Fruit fly (Drosophila melanogaster): ENCODE results near the gene salr.

The salr gene

DNA sequence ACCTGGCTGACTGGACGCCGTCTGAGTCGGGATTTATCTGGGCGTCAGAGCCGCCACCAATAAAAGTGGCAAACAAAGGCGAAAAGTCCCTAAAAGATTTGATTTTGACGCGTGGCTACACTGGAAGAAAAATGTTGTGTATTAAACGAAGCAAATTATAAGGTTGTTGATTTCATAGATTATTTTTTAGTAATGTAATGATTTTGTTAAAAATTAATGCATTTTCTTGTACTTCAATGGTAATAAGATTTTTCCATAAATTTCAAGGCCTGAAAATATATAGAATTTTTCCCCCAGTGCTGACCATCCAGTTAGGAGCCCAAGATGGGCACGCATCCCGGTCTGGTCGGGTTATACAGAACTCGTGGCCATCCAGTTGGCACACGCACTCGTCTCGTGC is 20.5 kb upstream of the salr start:
- TF ChIP-seq h (optimal IDR thresholded peaks at IDR 0.05) (no peak), Myc (optimal IDR thresholded peaks at IDR 0.05) (no peak), ttk (optimal IDR thresholded peaks at IDR 0.05) (no peak), psq (optimal IDR thresholded peaks at IDR 0.05) (no peak), Sin3A (optimal IDR thresholded peaks at IDR 0.05) (no peak), insv (optimal IDR thresholded peaks at IDR 0.05) (no peak)

DNA sequence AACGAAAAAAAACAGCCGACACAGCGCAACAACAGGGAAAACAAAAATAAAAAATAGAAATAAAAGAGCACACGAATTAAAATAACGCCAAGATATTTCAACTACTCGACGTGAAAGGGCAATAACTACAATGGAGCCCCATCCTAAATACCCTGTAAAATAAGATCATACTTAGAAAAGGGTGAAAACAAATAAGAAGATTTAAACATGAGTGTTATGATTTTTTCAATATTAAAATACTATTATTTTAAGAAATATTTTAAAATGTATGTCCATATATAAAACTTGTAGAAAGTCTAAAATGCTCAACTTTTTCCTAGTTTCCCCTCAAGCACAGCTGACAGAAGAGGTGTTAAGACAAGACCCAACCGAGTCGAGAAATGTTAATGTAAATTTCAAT is 17.7 kb upstream of the salr start:
- TF ChIP-seq Myc (optimal IDR thresholded peaks at IDR 0.05) (no peak), psq (optimal IDR thresholded peaks at IDR 0.05) (no peak), Sin3A (optimal IDR thresholded peaks at IDR 0.05) (no peak), h (optimal IDR thresholded peaks at IDR 0.05) (no peak), ttk (optimal IDR thresholded peaks at IDR 0.05) (no peak), insv (optimal IDR thresholded peaks at IDR 0.05) (no peak)

DNA sequence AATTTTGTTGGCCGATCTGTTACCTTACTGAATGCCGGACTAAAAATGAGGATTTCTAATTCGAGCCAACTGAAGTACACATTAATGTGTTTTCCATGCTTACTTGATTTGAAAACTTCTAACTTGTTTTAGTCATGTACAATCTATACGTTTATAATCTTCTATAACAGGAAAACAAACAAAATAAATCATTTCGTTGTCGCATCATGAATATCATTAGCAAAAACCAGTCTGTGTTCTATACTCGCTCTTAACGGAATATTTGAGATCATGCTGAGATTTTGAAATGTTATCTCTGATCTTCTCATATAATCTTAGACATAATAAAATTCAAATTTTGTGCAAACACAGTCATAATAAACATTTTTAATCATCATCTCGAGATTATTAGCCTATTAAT is 15.5 kb upstream of the salr start, which contains the start of gene CG14926:
TSS of gene CG14926 (minus strand) at position 101 of the 400 bp plus-strand sequence.
- TF ChIP-seq psq (optimal IDR thresholded peaks at IDR 0.05): no peak
- no peak for TF ChIP-seq insv (optimal IDR thresholded peaks at IDR 0.05)
- TF ChIP-seq h (optimal IDR thresholded peaks at IDR 0.05): no peak
- no peak for TF ChIP-seq Sin3A (optimal IDR thresholded peaks at IDR 0.05)
- TF ChIP-seq ttk (optimal IDR thresholded peaks at IDR 0.05): no peak
- no peak for TF ChIP-seq Myc (optimal IDR thresholded peaks at IDR 0.05)

DNA sequence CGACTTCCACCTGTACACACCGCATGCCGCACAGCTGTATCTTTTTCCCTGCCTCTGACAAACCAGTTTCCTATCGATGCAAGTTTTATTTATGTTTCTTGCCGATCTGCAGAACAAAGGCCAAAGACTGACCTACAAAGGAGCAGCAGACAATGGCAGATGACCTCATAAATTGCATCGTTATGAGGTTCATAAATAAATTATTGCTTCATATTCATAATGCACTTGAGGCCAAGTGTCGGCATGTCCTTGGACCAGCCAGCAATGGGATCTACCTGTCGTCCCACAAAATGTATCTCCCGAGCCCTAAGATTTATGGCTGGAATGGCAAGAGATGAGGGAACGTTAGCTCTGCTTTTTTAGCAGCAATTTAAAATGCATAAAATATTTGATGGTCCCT is 14.7 kb upstream of the salr start:
- no peak for TF ChIP-seq psq (optimal IDR thresholded peaks at IDR 0.05)
- TF ChIP-seq Myc (optimal IDR thresholded peaks at IDR 0.05): no peak
- no peak for TF ChIP-seq h (optimal IDR thresholded peaks at IDR 0.05)
- TF ChIP-seq insv (optimal IDR thresholded peaks at IDR 0.05): no peak
- no peak for TF ChIP-seq Sin3A (optimal IDR thresholded peaks at IDR 0.05)
- no peak for TF ChIP-seq ttk (optimal IDR thresholded peaks at IDR 0.05)

DNA sequence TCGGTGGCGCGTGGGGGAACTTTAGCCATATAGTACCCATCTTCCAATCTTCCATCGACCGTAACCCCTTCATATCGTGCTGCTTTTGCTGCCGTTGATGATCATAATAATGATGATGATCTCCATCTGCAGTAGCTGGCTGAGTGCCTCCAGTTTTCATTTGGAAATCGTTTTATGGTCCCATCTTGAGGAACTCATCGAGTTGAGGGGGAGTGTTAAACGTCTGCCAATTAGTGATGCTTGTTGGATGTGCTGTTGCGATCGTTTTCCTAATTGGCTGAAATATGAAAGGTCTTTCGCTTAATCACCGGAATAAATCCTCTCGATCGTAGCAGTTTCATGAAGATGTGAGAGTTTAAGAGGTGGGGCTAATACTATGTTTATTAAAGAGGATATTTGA is 13.6 kb upstream of the salr start:
- no peak for TF ChIP-seq insv (optimal IDR thresholded peaks at IDR 0.05)
- TF ChIP-seq Myc (optimal IDR thresholded peaks at IDR 0.05): no peak
- no peak for TF ChIP-seq h (optimal IDR thresholded peaks at IDR 0.05)
- no peak for TF ChIP-seq Sin3A (optimal IDR thresholded peaks at IDR 0.05)
- TF ChIP-seq ttk (optimal IDR thresholded peaks at IDR 0.05): no peak
- TF ChIP-seq psq (optimal IDR thresholded peaks at IDR 0.05): no peak

DNA sequence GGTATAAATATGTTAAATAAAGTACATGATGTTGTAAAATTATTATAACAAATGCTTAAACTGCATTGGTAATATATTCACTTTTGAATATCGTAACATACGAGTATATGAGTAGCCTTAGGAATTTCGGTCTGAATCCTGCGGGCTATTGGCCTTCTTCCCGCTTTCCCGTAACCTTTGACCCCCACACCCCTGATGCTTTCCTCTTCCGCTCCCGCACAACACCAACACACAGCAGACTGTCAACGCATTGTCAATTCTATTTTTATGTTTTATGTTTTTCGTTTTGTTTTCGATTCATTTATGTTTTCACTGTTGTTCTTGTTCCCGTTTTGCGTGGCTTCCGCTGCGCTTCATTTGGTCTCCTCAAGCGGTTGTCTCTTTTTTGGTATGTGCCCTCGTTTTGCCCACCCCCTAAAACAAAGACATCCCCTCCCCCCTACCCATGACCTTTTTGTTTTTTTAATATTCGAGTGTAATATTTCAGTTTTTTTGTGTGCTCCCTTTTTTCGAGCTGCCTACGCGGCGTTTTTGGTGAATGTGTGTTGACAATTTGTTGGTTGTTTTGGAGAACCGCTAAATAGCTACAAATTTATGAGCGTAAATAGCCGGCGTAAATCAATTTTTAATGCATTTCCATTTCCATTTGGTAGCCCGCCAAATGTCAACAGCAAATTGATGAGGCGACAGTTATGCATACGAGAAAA is 11.5 kb upstream of the salr start:
- no peak for TF ChIP-seq Sin3A (optimal IDR thresholded peaks at IDR 0.05)
- TF ChIP-seq h (optimal IDR thresholded peaks at IDR 0.05): no peak
- TF ChIP-seq Myc (optimal IDR thresholded peaks at IDR 0.05): no peak
- TF ChIP-seq insv (optimal IDR thresholded peaks at IDR 0.05): no peak
- TF ChIP-seq ttk (optimal IDR thresholded peaks at IDR 0.05): no peak

DNA sequence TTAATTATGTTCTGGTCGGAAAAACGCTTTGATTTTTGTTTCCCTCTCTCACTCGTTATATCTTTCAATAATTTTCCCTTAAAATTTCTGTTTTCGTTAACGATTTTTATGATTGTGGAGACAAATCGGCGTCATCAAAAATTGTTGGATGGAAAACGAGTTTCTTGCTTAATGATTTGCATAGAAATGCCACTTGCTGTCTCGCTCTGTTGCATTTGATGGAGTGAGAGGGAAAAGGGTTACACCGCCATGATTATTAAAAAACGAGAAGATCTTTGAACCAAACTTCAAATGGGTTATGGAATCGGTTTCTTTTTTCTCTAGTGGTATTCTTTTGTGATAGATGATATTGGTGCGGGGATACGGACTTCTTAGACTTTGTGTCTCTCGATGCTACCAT is 1.8 kb upstream of the salr start:
- TF ChIP-seq h (optimal IDR thresholded peaks at IDR 0.05) (no peak), Sin3A (optimal IDR thresholded peaks at IDR 0.05) (no peak), insv (optimal IDR thresholded peaks at IDR 0.05) (no peak), ttk (optimal IDR thresholded peaks at IDR 0.05) (no peak), psq (optimal IDR thresholded peaks at IDR 0.05) (no peak), Myc (optimal IDR thresholded peaks at IDR 0.05) (no peak)

DNA sequence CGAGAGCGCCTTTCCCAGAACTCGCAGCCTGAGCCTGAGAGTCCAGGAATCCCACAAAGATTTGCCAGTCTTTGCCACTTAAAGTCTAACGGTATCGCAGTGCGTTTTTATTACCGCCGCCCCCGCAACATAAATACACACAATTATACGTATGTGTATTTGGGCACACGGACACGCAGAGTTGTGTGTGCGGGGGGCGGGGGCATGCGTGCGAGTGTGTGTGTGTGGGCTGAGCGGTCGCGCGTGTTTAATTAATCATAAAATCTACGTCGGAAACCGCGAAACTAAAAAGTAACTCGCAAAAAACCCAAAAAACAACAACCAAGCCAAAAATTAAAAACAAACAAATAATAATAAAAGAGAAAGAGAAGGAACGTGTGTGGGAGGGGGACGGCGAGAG is 520 bp downstream of the salr start:
- no peak for TF ChIP-seq psq (optimal IDR thresholded peaks at IDR 0.05)
- TF ChIP-seq insv (optimal IDR thresholded peaks at IDR 0.05): no peak
- TF ChIP-seq h (optimal IDR thresholded peaks at IDR 0.05): no peak
- TF ChIP-seq Sin3A (optimal IDR thresholded peaks at IDR 0.05): no peak

DNA sequence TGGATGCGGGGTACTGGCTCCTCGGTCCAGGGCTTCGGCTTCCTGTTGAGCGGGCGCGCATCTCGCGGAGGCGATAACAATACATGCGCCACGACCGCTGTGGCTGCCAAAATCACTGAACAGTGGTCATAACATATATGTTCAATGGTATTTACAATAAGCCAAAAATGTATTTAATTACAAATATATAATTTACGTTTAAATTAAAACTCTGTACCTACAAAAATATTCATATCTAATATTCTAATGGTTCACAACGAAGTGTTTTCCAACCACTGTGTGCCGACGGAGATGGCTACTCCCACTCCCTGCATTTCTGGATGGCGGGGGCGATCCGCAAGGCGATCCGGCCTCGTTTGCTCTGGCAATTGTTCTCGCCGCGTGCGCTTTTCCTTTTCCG is 26.1 kb downstream of the salr start:
- TF ChIP-seq Myc (optimal IDR thresholded peaks at IDR 0.05) (no peak), Sin3A (optimal IDR thresholded peaks at IDR 0.05) (no peak), insv (optimal IDR thresholded peaks at IDR 0.05) (no peak), h (optimal IDR thresholded peaks at IDR 0.05) (no peak)

DNA sequence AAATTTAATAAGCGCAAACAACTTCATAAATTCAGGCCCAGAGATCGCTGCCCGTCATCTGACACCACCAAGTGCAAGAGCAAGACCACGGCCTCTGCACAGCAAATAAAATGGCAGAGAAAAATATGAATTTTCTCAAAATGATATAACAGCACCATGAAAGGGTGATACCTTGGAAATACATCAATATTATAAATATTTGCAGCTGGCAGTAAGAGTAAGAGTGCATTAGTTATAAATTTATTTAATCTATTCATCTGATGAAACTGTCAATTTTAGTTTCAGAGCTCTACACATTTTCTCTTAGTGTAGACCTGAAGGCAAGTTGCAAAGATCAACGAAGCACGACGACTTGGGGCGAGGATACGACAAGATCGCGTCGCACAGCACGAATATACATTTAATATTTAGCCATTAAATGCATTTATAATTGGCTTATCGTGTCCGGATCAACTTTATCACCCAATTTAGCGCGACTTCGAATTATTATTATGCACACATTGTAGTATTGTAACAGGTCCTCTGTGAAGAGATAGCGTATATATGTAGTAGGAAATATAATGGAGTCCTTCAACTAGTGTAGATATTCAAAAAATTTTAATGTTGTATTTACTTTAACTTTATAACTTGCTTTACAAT is 27.8 kb downstream of the salr start:
- TF ChIP-seq Myc (optimal IDR thresholded peaks at IDR 0.05) (no peak), psq (optimal IDR thresholded peaks at IDR 0.05) (no peak)

DNA sequence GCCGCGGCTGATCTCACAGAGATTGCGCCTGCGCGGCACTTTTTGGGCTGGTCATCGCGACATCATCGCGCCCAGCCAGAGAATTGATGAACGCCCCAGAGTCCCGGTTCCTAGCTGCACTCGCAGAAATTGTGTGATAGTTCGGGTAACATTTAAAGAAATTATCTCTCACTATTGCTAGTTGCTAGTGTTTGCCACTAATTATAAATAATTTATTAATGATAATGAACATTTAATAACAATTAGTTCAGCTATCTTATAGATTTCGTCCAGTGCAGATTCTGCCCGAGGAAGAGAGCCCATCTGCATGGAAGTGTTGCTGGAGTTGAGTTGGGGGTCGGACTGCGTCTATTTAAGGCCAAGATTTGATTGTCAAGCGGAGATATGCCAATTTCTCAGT is 29.0 kb downstream of the salr start:
- TF ChIP-seq ttk (optimal IDR thresholded peaks at IDR 0.05): no peak
- no peak for TF ChIP-seq Sin3A (optimal IDR thresholded peaks at IDR 0.05)
- TF ChIP-seq psq (optimal IDR thresholded peaks at IDR 0.05): no peak
- TF ChIP-seq h (optimal IDR thresholded peaks at IDR 0.05): no peak
- no peak for TF ChIP-seq Myc (optimal IDR thresholded peaks at IDR 0.05)
- TF ChIP-seq insv (optimal IDR thresholded peaks at IDR 0.05): no peak

DNA sequence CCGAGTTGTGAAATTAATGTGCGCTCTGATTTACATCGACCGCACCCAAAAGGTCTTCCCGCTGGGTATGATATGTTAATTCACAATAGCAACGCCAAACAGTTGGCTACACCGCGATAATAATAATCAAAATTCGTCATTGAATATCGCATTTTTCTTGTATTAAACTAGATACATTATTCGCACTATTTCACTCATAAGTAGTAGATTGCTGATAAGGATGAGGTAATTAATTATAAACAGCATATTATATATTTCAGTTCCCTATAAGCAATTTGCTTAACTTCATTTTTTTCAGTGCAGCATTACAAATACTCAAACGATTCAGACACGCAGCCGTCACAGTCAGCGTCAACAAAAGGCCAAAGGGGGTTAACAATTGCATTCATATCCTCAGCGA is 35.4 kb downstream of the salr start:
- TF ChIP-seq Sin3A (optimal IDR thresholded peaks at IDR 0.05) (no peak), Myc (optimal IDR thresholded peaks at IDR 0.05) (no peak), ttk (optimal IDR thresholded peaks at IDR 0.05) (no peak), insv (optimal IDR thresholded peaks at IDR 0.05) (no peak), psq (optimal IDR thresholded peaks at IDR 0.05) (no peak), h (optimal IDR thresholded peaks at IDR 0.05) (no peak)

DNA sequence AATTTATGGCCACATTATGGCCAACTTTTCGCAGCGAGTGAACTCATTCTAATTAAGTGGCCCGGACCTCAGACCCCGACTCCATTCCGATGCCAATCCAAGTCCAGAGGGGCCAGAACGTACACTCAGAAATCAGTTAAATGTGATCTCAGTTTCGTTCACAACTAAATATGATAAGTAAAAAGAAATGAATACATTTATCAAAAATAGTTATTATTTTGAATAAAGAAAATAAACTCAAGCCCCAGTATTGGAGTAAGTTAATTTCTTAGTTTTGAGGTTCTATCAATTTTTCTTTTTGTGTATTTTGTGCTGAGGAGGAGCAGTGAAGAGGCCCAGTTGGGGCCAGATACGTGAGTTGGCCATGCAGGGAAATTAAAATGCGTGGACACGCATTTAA is 37.0 kb downstream of the salr start:
- TF ChIP-seq ttk (optimal IDR thresholded peaks at IDR 0.05) (no peak), Myc (optimal IDR thresholded peaks at IDR 0.05) (no peak), Sin3A (optimal IDR thresholded peaks at IDR 0.05) (no peak)

All from Kc167 (cell line).